Fruit fly (Drosophila melanogaster) whole organism, embryonic: ENCODE data around the gene Ir68b.

ENCODE experiments used
- CG10321 ChIP-seq: fragments of 200-800 bp; sonication (Bioruptor generic); IDR thresholded peaks from 2 replicates; pipeline ENCODE4 v1.3.6; 2022; ENCODE audit warnings: missing biosample characterization, missing genetic modification characterization
- CG10543 ChIP-seq: fragments of 200-800 bp; sonication (Bioruptor generic); optimal IDR thresholded peaks from 3 replicates; lab custom pipeline; 2017; ENCODE audit warnings: missing biosample characterization, mild to moderate bottlenecking, missing genetic modification characterization, moderate library complexity
- CG11560 ChIP-seq: fragments of 200-800 bp; sonication (Bioruptor generic); IDR thresholded peaks from 3 replicates; pipeline ENCODE4 v1.3.6; 2022; ENCODE audit warnings: missing biosample characterization, missing genetic modification characterization
- CG12769 ChIP-seq: fragments of 200-800 bp; sonication (Bioruptor generic); optimal IDR thresholded peaks from 2 replicates; lab custom pipeline; 2019; ENCODE audit warnings: missing biosample characterization, mild to moderate bottlenecking, missing genetic modification characterization, moderate library complexity
- CG14965 ChIP-seq: fragments of 200-800 bp; sonication (Bioruptor generic); optimal IDR thresholded peaks from 2 replicates; lab custom pipeline; 2016; ENCODE audit warnings: missing biosample characterization, missing genetic modification characterization, borderline replicate concordance
- CG15601 ChIP-seq: fragments of 200-800 bp; sonication (Bioruptor generic); optimal IDR thresholded peaks from 3 replicates; lab custom pipeline; 2019; ENCODE audit warnings: missing biosample characterization, mild to moderate bottlenecking, missing genetic modification characterization, moderate library complexity
- CG16815 ChIP-seq: fragments of 200-800 bp; sonication (Bioruptor generic); optimal IDR thresholded peaks from 3 replicates; lab custom pipeline; 2017; ENCODE audit warnings: missing biosample characterization, mild to moderate bottlenecking, missing genetic modification characterization
- CG31365 ChIP-seq: fragments of 200-800 bp; sonication (Bioruptor generic); optimal IDR thresholded peaks from 2 replicates; lab custom pipeline; 2018; ENCODE audit warnings: missing biosample characterization, mild to moderate bottlenecking, missing genetic modification characterization
- CG6175 ChIP-seq: fragments of 200-800 bp; sonication (Bioruptor generic); IDR thresholded peaks from 3 replicates; pipeline ENCODE4 v1.3.6; 2022; ENCODE audit warnings: missing biosample characterization, missing genetic modification characterization
- CG7928 ChIP-seq: fragments of 200-800 bp; sonication (Bioruptor generic); optimal IDR thresholded peaks from 2 replicates; lab custom pipeline; 2017; ENCODE audit warnings: missing biosample characterization, mild to moderate bottlenecking, missing genetic modification characterization
- CG8281 ChIP-seq: fragments of 200-800 bp; sonication (Bioruptor generic); optimal IDR thresholded peaks from 2 replicates; lab custom pipeline; 2018; ENCODE audit warnings: missing biosample characterization, mild to moderate bottlenecking, missing genetic modification characterization, moderate library complexity
- CG9609 ChIP-seq: fragments of 200-800 bp; sonication (Bioruptor generic); optimal IDR thresholded peaks from 3 replicates; lab custom pipeline; 2016; ENCODE audit warnings: missing biosample characterization, missing genetic modification characterization
- Chrac-16 ChIP-seq: fragments of 200-800 bp; sonication (Bioruptor generic); optimal IDR thresholded peaks from 3 replicates; lab custom pipeline; 2016; ENCODE audit warnings: missing biosample characterization, missing genetic modification characterization
- D ChIP-seq, 2 experiments: fragments of 200-800 bp in 1 of 2; fragments of >200 bp in 1 of 2; sonication (Bioruptor generic) in 1 of 2; optimal IDR thresholded peaks; 2 replicates in 1 of 2; 3 replicates in 1 of 2; lab custom pipeline; 2017; ENCODE audit warnings: mild to moderate bottlenecking in 1 of 2, missing biosample characterization in 1 of 2, missing genetic modification characterization in 1 of 2, missing genetic modification reagents in 1 of 2
- Dp ChIP-seq: fragments of 200-800 bp; sonication (Bioruptor generic); optimal IDR thresholded peaks from 2 replicates; lab custom pipeline; 2018; ENCODE audit warnings: missing biosample characterization, mild to moderate bottlenecking, missing genetic modification characterization, moderate library complexity
- E2f2 ChIP-seq: fragments of 200-800 bp; sonication (Bioruptor generic); IDR thresholded peaks from 2 replicates; pipeline ENCODE4 v1.3.6; 2022; ENCODE audit warnings: missing biosample characterization, missing genetic modification characterization
- GATAe ChIP-seq: fragments of 200-800 bp; sonication (Bioruptor generic); conservative IDR thresholded peaks from 2 replicates; pipeline ENCODE4 v1.3.6; 2022; ENCODE audit warnings: missing biosample characterization, missing genetic modification characterization
- HmgZ ChIP-seq: fragments of 200-800 bp; sonication (Bioruptor generic); optimal IDR thresholded peaks from 2 replicates; lab custom pipeline; 2018; ENCODE audit warnings: missing biosample characterization, mild to moderate bottlenecking, missing genetic modification characterization
- Lhr ChIP-seq: fragments of 200-800 bp; sonication (Bioruptor generic); optimal IDR thresholded peaks from 3 replicates; lab custom pipeline; 2017; ENCODE audit warnings: mild to moderate bottlenecking, missing biosample characterization, missing genetic modification reagents, missing genetic modification characterization
- Lim3 ChIP-seq: fragments of 200-800 bp; sonication (Bioruptor generic); IDR thresholded peaks from 2 replicates; pipeline ENCODE4 v1.3.6; 2022; ENCODE audit warnings: missing biosample characterization, missing genetic modification characterization
- Mrtf ChIP-seq: fragments of 200-800 bp; sonication (Bioruptor generic); IDR thresholded peaks from 3 replicates; pipeline ENCODE4 v1.3.6; 2022; ENCODE audit warnings: missing biosample characterization, missing genetic modification characterization
- Myb ChIP-seq: fragments of 200-800 bp; sonication (Bioruptor generic); optimal IDR thresholded peaks from 2 replicates; lab custom pipeline; 2016; ENCODE audit warnings: missing biosample characterization, missing genetic modification characterization
- Xbp1 ChIP-seq: fragments of 200-800 bp; sonication (Bioruptor generic); optimal IDR thresholded peaks from 3 replicates; lab custom pipeline; 2016; ENCODE audit warnings: missing biosample characterization, mild to moderate bottlenecking, missing genetic modification characterization
- YL-1 ChIP-seq: fragments of 200-800 bp; sonication (Bioruptor generic); optimal IDR thresholded peaks from 3 replicates; lab custom pipeline; 2017; ENCODE audit warnings: missing biosample characterization, mild to moderate bottlenecking, missing genetic modification characterization
- ash1 ChIP-seq: fragments of 200-800 bp; sonication (Bioruptor generic); optimal IDR thresholded peaks from 2 replicates; lab custom pipeline; 2018; ENCODE audit warnings: missing biosample characterization, mild to moderate bottlenecking, missing genetic modification characterization
- bowl ChIP-seq: fragments of 200-800 bp; sonication (Bioruptor generic); IDR thresholded peaks from 2 replicates; pipeline ENCODE4 v1.3.6; 2022; ENCODE audit warnings: missing biosample characterization, missing genetic modification characterization
- br ChIP-seq: fragments of >200 bp; optimal IDR thresholded peaks from 2 replicates; lab custom pipeline; 2017
- crol ChIP-seq: fragments of 200-800 bp; sonication (Bioruptor generic); IDR thresholded peaks from 2 replicates; pipeline ENCODE4 v1.3.6; 2022; ENCODE audit warnings: missing biosample characterization, missing genetic modification characterization
- dimm ChIP-seq: fragments of 200-800 bp; sonication (Bioruptor generic); IDR thresholded peaks from 2 replicates; pipeline ENCODE4 v1.3.6; 2022; ENCODE audit warnings: missing biosample characterization, missing genetic modification characterization
- dm ChIP-seq: fragments of 200-800 bp; sonication (Bioruptor generic); optimal IDR thresholded peaks from 3 replicates; lab custom pipeline; 2016; ENCODE audit warnings: missing biosample characterization, missing genetic modification characterization
- dpn ChIP-seq, 2 experiments: fragments of 200-800 bp; sonication (Bioruptor generic); optimal IDR thresholded peaks; 3 replicates each; lab custom pipeline; 2016; ENCODE audit warnings: missing biosample characterization in 2 of 2, missing genetic modification characterization in 2 of 2
- eve ChIP-seq, 2 experiments: fragments of >200 bp; optimal IDR thresholded peaks; 2 replicates each; lab custom pipeline; 2017; ENCODE audit warnings: missing biosample characterization in 2 of 2, missing genetic modification characterization in 2 of 2
- exex ChIP-seq: fragments of 200-800 bp; sonication (Bioruptor generic); optimal IDR thresholded peaks from 4 replicates; lab custom pipeline; 2018; ENCODE audit warnings: missing biosample characterization, mild to moderate bottlenecking, missing genetic modification characterization, moderate library complexity
- fu2 ChIP-seq: fragments of 200-800 bp; sonication (Bioruptor generic); optimal IDR thresholded peaks from 2 replicates; lab custom pipeline; 2016; ENCODE audit warnings: missing biosample characterization, missing genetic modification characterization
- gcm2 ChIP-seq: fragments of 200-800 bp; sonication (Bioruptor generic); optimal IDR thresholded peaks from 2 replicates; lab custom pipeline; 2016; ENCODE audit warnings: missing biosample characterization, missing genetic modification characterization
- gem ChIP-seq: fragments of 200-800 bp; sonication (Bioruptor generic); optimal IDR thresholded peaks from 2 replicates; lab custom pipeline; 2019; ENCODE audit warnings: missing biosample characterization, mild to moderate bottlenecking, missing genetic modification characterization, moderate library complexity
- grn ChIP-seq: fragments of 200-800 bp; sonication (Bioruptor generic); optimal IDR thresholded peaks from 3 replicates; lab custom pipeline; 2017; ENCODE audit warnings: missing biosample characterization, missing genetic modification characterization
- kah ChIP-seq: fragments of 200-800 bp; sonication (Bioruptor generic); optimal IDR thresholded peaks from 2 replicates; lab custom pipeline; 2018; ENCODE audit warnings: missing biosample characterization, mild to moderate bottlenecking, missing genetic modification characterization
- klu ChIP-seq: fragments of 200-800 bp; sonication (Bioruptor generic); IDR thresholded peaks from 2 replicates; pipeline ENCODE4 v1.3.6; 2022; ENCODE audit warnings: missing biosample characterization, missing genetic modification characterization
- lmd ChIP-seq: fragments of 200-800 bp; sonication (Bioruptor generic); IDR thresholded peaks from 2 replicates; pipeline ENCODE4 v1.3.6; 2022; ENCODE audit warnings: missing biosample characterization, missing genetic modification characterization
- mam ChIP-seq: fragments of 200-800 bp; sonication (Bioruptor generic); optimal IDR thresholded peaks from 3 replicates; lab custom pipeline; 2016; ENCODE audit warnings: missing biosample characterization, missing genetic modification characterization
- nom ChIP-seq: fragments of 200-800 bp; sonication (Bioruptor generic); optimal IDR thresholded peaks from 2 replicates; lab custom pipeline; 2017; ENCODE audit warnings: missing biosample characterization, missing genetic modification characterization, mild to moderate bottlenecking, moderate library complexity, missing genetic modification reagents
- odd ChIP-seq: fragments of 200-800 bp; sonication (Bioruptor generic); optimal IDR thresholded peaks from 2 replicates; lab custom pipeline; 2017; ENCODE audit warnings: missing biosample characterization, mild to moderate bottlenecking, missing genetic modification characterization
- salm ChIP-seq: fragments of 200-800 bp; sonication (Bioruptor generic); optimal IDR thresholded peaks from 2 replicates; lab custom pipeline; 2018; ENCODE audit warnings: missing biosample characterization, mild to moderate bottlenecking, missing genetic modification characterization
- sens-2 ChIP-seq: fragments of 200-800 bp; sonication (Bioruptor generic); IDR thresholded peaks from 2 replicates; pipeline ENCODE4 v1.3.6; 2022; ENCODE audit warnings: missing biosample characterization, missing genetic modification characterization
- sima ChIP-seq: fragments of 200-800 bp; sonication (Bioruptor generic); optimal IDR thresholded peaks from 2 replicates; lab custom pipeline; 2016; ENCODE audit warnings: missing biosample characterization, missing genetic modification characterization
- tin ChIP-seq: fragments of 200-800 bp; sonication (Bioruptor generic); optimal IDR thresholded peaks from 3 replicates; lab custom pipeline; 2016; ENCODE audit warnings: missing biosample characterization, missing genetic modification characterization
- tio ChIP-seq: fragments of 200-800 bp; sonication (Bioruptor generic); optimal IDR thresholded peaks from 2 replicates; lab custom pipeline; 2017; ENCODE audit warnings: missing biosample characterization, missing genetic modification characterization, inconsistent platforms
- twi ChIP-seq: fragments of 200-800 bp; optimal IDR thresholded peaks from 2 replicates; lab custom pipeline; 2019; ENCODE audit warnings: missing biosample characterization, mild to moderate bottlenecking, missing genetic modification characterization, moderate library complexity
- zf30C ChIP-seq: fragments of 200-800 bp; sonication (Bioruptor generic); optimal IDR thresholded peaks from 3 replicates; lab custom pipeline; 2018; ENCODE audit warnings: missing biosample characterization, mild to moderate bottlenecking, missing genetic modification characterization

Ir68b gene

DNA sequence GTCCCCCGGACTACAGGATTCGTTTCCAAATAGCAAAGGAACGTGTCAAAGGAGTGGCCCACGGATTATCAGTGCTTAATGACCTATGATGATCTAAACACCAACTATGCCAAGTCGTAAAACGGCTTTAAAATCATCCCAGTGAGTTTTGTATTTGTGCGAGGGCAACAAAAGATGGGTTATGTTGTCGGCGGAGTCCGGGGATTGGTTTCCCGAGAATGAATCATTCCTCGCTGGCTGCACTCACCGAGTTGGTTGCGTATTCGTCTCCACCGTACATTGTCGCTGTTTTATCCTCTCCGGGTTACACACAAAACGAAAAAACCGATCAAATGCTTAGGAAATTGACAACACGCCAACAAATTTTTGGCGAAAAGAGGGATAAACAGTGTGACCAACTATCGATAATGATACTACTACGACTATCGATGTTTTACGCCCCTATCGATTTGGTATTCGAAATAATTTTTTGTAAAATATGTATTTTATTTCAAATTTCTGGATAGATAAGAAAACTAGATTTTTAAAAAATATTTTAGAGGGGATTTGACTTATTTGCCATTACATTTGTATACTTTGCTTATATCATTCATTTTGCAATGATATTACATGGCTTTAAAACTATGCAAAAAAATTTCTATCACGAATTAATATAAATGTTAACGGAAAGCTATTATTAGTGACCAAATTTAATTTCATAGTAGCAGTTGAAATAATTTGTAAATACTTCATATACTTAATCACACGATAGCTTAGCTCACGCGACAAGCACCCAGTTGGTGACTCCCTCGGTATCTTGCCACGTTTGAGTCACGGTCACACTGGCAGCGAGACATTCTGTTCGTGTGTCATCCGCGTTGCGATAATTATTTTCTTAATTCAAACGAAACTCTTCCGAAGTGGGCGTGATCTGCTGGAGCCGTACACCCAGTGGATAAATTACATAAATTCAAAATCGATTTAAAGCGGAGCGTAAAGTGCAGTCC lies 18.8 kb upstream of the Ir68b start, which contains the start of the genes eIF3l and Nrx-IV (continued):
- TF ChIP-seq kah (GFP tag; lab: Kevin White, UChicago) (peak; percentile 11), CG9609 (GFP tag; lab: Kevin White, UChicago) (no peak), nom (GFP tag; lab: Kevin White, UChicago) (no peak), CG10321 (GFP tag; lab: Robert Waterston, UW) (no peak), grn (GFP tag; lab: Kevin White, UChicago) (no peak), CG14965 (GFP tag; lab: Kevin White, UChicago) (no peak), twi (no peak), CG8281 (no peak), br (no peak), tin (GFP tag; lab: Kevin White, UChicago) (no peak), CG15601 (tag; lab: Kevin White, UChicago) (no peak), lmd (no peak), dimm (no peak), fu2 (no peak), klu (no peak), dpn (GFP tag; optimal IDR thresholded peaks at IDR 0.05; lab: Kevin White, UChicago) (no peak), mam (no peak), Xbp1 (GFP tag; lab: Kevin White, UChicago) (no peak), CG31365 (tag; lab: Kevin White, UChicago) (no peak), sima (no peak), CG10543 (GFP tag; lab: Kevin White, UChicago) (no peak), Dp (GFP tag; lab: Kevin White, UChicago) (peak; percentile 5), salm (tag; lab: Kevin White, UChicago) (no peak), odd (GFP tag; lab: Kevin White, UChicago) (no peak), Mrtf (GFP tag; lab: Robert Waterston, UW) (no peak), CG6175 (GFP tag; lab: Robert Waterston, UW) (no peak), exex (tag; lab: Kevin White, UChicago) (no peak), YL-1 (peak; percentile 57), E2f2 (no peak), HmgZ (tag; lab: Kevin White, UChicago) (peak; percentile 14), Lim3 (GFP tag; lab: Robert Waterston, UW) (no peak), crol (GFP tag; lab: Robert Waterston, UW) (no peak), GATAe (GFP tag; lab: Robert Waterston, UW) (no peak), gem (tag; lab: Kevin White, UChicago) (no peak), Myb (GFP tag; lab: Kevin White, UChicago) (no peak), CG16815 (GFP tag; lab: Kevin White, UChicago) (no peak), Lhr (GFP tag; lab: Kevin White, UChicago) (no peak), CG7928 (no peak), Chrac-16 (GFP tag; lab: Kevin White, UChicago) (no peak), eve (GFP tag; optimal IDR thresholded peaks at IDR 0.05; lab: Kevin White, UChicago) (no peak), zf30C (GFP tag; lab: Kevin White, UChicago) (no peak), dm (GFP tag; lab: Kevin White, UChicago) (no peak), ash1 (GFP tag; lab: Kevin White, UChicago) (no peak), CG12769 (peak; percentile 12), CG11560 (tag; lab: Robert Waterston, UW) (no peak), gcm2 (no peak), sens-2 (no peak), tio (GFP tag; lab: Kevin White, UChicago) (no peak), bowl (no peak), D (optimal IDR thresholded peaks at IDR 0.05; lab: Kevin White, UChicago) (no peak), D (GFP tag; optimal IDR thresholded peaks at IDR 0.05; lab: Kevin White, UChicago) (no peak)
